Worm (Caenorhabditis elegans): ENCODE measurements around the gene oac-7.
A peak's percentile ranks its signal among the peaks of the same experiment; 100 is the strongest.

DNA sequence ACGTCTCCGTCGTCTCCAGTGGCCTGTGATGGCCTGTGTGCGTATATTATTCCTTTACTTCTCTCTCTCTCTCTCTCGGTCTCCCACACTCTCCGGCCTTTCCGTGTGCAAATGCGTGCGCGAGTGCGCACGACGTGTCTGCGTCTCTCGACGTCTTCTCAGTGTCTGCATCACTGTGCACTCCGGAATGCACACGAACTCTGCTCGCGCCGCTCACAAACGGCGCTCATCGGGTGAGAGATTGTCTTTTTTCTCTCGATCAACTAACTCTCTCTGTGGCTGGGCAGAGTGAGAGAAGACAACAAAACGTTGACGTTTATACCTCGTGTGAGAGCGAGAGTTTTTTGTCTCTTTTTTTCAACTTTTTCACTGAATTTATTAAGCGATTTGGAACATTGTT, 46.3 kb downstream of the oac-7 start:
- TF ChIP-seq ztf-11 (tag; optimal IDR thresholded peaks at IDR 0.05) (no peak), ama-1 (optimal IDR thresholded peaks at IDR 0.05) (peak; percentile 34), elt-1 (tag; optimal IDR thresholded peaks at IDR 0.05) (no peak), lin-39 (tag; optimal IDR thresholded peaks at IDR 0.05) (peak; percentile 92), skn-1 (tag; optimal IDR thresholded peaks at IDR 0.05) (peak; percentile 85), tbx-2 (tag; optimal IDR thresholded peaks at IDR 0.05) (peak; percentile 56), nhr-11 (tag; optimal IDR thresholded peaks at IDR 0.05) (no peak), sea-2 (GFP tag; optimal IDR thresholded peaks at IDR 0.05) (no peak), snpc-4 (tag; optimal IDR thresholded peaks at IDR 0.05) (peak; percentile 52), nhr-28 (tag; optimal IDR thresholded peaks at IDR 0.05) (no peak), ceh-28 (tag; optimal IDR thresholded peaks at IDR 0.05) (peak; percentile 84), unc-62 (GFP tag; optimal IDR thresholded peaks at IDR 0.05) (peak; percentile 13)
